Worm (Caenorhabditis elegans) whole organism, L4/young adult: ENCODE results near the gene ift-43.

ENCODE experiments used
- W03F9.2 ChIP-seq: fragments of 150-350 bp; optimal IDR thresholded peaks from 2 replicates; lab custom pipeline; 2014; ENCODE audit warnings: missing biosample characterization, missing genetic modification characterization
- dao-5 ChIP-seq: sonication (generic microtip); optimal IDR thresholded peaks from 2 replicates; lab custom pipeline; 2016; ENCODE audit warnings: missing genotype, missing genetic modification characterization, moderate library complexity, missing compliant biosample characterization
- him-1 ChIP-seq: sonication (generic microtip); optimal IDR thresholded peaks from 2 replicates; lab custom pipeline; 2016; ENCODE audit warnings: missing genotype, missing genetic modification reagents, missing genetic modification characterization, missing compliant biosample characterization

Gene ift-43

DNA sequence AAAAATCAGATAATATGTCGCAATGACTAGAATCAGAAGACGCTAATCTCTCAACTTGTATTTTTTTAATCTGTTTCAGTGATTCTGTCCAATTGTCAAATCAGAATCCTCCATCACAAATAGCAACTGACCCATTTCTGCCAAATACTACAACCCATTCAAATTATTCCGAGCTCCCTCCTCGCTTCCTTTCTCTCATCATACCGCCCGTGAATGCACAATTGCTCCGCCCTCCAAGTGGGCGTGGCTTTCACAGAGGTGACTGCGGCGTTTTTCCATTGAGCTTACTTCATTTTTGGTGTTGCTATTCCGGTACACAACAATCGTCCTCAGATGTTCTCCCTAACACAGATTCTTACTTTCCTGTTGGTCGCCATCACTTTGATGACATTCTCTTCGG, 20.1 kb upstream of the ift-43 start, which contains the start of gene flp-27:
Gene flp-27, plus strand, starts transcription at position 301 of the 400 bp plus-strand sequence.
- TF ChIP-seq W03F9.2 (tag; lab: Kevin White, UChicago) = no peak
- TF ChIP-seq him-1 = no peak
- TF ChIP-seq dao-5 (tag; lab: Kevin White, UChicago) = no peak

DNA sequence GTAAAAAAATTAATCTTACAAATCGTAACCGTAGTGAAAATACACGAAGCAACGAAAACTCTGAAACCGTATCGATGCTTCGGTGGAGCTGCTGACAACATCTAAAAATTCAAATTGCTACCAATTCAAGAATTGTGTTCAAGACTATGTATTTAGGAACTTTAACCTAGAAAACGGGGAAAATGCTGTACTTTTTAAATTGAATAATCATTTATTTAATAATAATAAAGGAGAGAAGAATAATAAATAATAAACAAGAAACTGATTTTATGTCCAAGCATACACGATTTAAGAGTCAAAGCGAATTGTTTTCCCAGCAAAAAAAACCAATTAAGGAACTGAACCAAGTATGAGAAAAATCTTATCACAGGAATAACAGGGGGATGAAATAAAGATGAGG, 9.0 kb upstream of the ift-43 start, which contains the start of gene C25H3.17:
Gene C25H3.17, minus strand, starts transcription at position 101 of the 400 bp plus-strand sequence.
- TF ChIP-seq W03F9.2 (tag; lab: Kevin White, UChicago) (no peak), him-1 (no peak), dao-5 (tag; lab: Kevin White, UChicago) (no peak)

DNA sequence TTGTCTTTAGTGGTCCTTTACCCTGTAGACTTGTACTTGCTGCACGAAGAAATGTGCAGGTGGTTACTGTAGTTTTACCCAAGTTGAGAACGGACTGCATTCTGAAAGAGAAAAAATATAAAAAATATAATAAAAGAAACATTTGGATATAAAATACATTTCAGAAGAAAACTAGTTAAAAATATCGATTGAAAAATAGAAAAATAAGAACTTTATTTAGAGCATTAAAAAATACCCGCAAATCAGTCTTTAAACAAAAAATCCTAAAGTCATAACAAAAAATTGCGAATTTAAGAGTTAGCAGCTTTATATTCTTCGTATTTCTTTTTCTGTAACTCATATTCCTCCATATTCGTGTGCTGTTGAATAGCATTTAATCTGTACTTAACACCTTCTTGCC, 8.2 kb upstream of the ift-43 start, which contains the start of gene C25H3.7:
Gene C25H3.7, minus strand, starts transcription at position 101 of the 400 bp plus-strand sequence.
- TF ChIP-seq W03F9.2 (tag; lab: Kevin White, UChicago) = no peak
- no peak for TF ChIP-seq dao-5 (tag; lab: Kevin White, UChicago)
- no peak for TF ChIP-seq him-1

DNA sequence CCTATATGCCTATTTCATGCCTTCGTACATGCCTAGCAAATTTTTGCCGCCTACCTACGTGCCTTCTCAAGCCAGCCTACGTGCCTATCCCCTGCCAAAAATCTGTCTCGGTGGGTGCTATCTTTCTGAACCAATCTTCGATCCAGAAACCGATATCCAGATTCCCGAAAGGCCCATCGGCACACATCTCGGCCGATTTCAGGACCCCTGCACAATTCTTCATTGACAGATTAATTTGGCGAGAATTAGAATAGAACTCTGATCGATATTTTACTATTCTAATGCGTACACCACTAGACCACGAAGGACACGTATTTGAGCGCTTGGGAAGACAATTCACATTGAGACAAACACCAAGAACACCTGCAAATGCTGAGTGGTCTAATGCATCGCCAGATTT, 7.0 kb upstream of the ift-43 start:
- TF ChIP-seq him-1 (no peak), dao-5 (tag; lab: Kevin White, UChicago) (no peak), W03F9.2 (tag; lab: Kevin White, UChicago) (no peak)

DNA sequence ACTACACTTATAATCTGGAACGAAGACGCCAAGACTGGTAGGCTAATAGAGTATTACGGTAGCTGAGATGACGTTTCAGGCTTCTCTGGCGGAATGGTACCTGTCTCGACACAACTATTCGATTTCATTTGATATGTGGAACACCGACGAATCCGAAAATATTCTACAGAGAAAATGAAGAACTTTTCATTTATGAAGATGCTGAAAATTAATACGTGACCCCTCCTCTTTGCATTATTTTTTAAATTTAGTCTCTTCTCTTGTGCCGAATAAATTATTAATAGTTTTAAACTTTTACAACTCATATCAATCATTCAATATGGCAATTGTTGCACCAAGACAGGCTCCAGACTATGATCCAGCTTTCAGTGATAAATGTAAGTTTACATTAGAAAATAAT, 5.4 kb upstream of the ift-43 start, which contains the start of gene C25H3.16:
Gene C25H3.16, plus strand, starts transcription at position 301 of the 400 bp plus-strand sequence.
- TF ChIP-seq dao-5 (tag; lab: Kevin White, UChicago) (no peak), W03F9.2 (tag; lab: Kevin White, UChicago) (no peak), him-1 (no peak)

DNA sequence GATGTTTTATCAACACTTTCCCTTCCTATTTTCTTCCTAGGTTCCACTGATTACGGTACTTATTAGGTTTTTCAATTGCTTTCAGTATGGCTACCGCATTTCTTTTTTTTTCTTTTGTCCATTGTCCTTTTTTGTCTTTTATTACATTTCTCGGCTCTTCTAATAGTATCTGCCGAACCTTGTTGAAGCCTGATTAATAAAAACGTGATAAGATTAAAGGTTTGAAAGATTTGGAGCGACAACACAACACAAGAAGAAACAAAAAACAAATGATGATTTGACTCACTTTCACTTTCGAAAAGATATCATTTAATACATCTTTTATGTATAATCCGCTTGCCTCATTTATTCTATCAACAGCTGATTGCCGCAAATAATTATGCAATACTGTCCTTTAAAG, 4.4 kb upstream of the ift-43 start, which contains the start of gene C25H3.15:
Gene C25H3.15, plus strand, starts transcription at position 301 of the 400 bp plus-strand sequence.
- TF ChIP-seq him-1 (no peak), dao-5 (tag; lab: Kevin White, UChicago) (no peak), W03F9.2 (tag; lab: Kevin White, UChicago) (no peak)

DNA sequence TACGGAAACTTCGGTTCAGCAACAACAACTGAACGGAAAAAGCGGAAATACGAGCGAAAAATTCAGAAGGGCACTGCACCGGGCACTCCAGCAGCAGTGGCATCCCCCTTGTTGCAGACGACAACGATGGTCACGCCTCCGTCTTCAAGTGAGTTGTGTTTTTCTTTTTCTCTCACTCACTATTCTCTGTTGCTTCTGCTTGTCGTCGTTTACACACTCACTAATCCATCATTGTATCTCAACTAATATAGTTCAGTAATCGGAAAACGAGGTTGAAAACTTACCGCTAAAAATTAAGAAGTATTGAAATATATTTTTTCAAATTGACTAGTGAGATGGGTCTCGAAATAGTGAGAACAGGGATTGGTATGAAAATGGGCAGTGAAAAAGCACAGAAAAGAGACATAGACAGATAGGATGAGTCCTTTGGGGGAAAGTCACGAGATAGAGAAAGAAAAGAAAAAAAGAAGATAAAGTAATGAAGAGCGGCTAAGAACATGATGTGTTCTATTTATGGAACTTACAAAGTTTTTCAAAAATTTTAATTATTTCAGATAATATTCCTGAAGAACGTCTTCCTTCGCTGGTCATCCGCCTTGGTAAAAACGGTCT, 2.7 kb upstream of the ift-43 start:
- TF ChIP-seq W03F9.2 (tag; lab: Kevin White, UChicago) = no peak
- no peak for TF ChIP-seq dao-5 (tag; lab: Kevin White, UChicago)
- TF ChIP-seq him-1 = no peak

DNA sequence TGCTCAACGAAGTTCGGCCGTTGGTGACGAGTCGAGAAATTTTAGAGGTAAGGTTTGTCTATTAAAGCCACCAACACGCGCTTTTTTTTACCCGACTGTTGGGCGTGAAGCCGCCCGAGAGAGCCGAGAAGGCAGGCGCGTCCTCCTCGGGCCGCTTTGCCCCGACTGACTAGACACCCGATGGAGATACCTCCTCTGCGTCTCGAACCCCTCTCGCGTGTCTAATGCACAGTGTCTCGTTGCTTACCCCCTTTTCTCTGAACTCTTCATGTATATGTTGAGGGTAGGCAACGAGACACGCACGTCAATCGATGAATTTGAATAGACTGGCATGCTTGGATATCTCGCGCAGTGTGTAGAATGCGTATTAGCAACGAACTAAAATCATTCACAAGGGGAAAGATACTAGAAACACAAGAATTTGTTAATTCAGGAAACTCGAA, 1.2 kb upstream of the ift-43 start:
- TF ChIP-seq W03F9.2 (tag; lab: Kevin White, UChicago) = no peak
- TF ChIP-seq dao-5 (tag; lab: Kevin White, UChicago) = peak; percentile 69
- peak; percentile 84 for TF ChIP-seq him-1

DNA sequence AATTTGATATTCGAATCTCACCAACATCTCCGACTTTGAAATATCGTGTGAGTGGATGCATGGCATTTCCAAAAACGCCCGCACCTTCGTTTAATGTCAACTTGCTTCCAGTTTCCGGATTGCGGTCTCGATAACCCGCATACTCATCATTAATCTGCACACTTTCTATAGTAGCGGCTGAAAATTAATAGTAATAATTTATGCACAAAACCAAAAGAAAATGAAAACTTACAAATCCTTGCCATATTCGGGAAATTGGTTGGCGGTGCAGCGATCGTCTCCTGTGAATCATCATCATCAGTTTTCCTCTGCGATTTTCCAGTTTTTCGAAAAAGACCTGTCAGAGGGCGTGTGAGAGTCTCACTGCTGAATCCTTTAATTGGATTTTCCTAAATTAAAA, 431 bp downstream of the ift-43 start:
- no peak for TF ChIP-seq dao-5 (tag; lab: Kevin White, UChicago)
- no peak for TF ChIP-seq him-1
- TF ChIP-seq W03F9.2 (tag; lab: Kevin White, UChicago) = no peak

DNA sequence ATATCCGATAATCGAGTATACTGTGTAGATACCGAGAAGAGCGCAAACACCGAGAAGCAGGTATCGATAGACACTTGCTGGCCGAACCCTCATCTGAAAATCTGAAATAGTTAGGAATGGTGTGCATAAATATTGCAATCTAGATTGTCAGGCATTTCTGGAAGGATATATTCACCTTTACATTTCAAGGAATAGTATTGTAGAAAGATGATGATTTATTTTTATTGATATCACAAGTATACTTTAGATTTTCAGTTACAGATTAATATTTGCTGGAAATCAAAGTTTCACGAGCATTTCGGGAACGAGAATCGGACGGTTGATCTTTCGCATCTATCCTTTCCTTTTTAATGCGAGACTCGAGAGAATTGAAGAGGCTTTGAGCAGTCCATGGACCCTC, 911 bp downstream of the ift-43 start, which contains the start of gene fut-3:
Gene fut-3, minus strand, starts transcription at position 101 of the 400 bp plus-strand sequence.
- TF ChIP-seq him-1 (no peak), dao-5 (tag; lab: Kevin White, UChicago) (no peak), W03F9.2 (tag; lab: Kevin White, UChicago) (no peak)

DNA sequence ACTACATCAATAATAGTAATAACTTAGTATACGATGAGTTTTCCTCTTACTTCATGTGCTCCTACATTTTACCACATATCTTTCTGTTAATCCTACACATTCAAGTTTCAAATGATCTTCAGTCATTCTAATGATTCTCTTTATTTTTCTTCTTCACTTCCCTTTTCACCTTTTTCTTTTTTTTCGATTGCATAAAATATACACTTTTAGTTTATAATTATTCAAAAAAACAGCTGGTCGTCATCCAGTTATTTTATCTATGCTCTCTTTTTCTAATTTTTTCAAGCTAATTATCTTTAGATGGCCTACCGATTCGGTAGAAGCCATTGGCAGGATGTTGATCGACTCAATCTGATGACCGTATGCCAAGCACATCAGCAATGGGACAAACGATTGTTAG, 6.4 kb downstream of the ift-43 start, which contains the start of gene F59E12.1:
Gene F59E12.1, plus strand, starts transcription at position 301 of the 400 bp plus-strand sequence.
- TF ChIP-seq him-1 (no peak), W03F9.2 (tag; lab: Kevin White, UChicago) (no peak), dao-5 (tag; lab: Kevin White, UChicago) (no peak)

DNA sequence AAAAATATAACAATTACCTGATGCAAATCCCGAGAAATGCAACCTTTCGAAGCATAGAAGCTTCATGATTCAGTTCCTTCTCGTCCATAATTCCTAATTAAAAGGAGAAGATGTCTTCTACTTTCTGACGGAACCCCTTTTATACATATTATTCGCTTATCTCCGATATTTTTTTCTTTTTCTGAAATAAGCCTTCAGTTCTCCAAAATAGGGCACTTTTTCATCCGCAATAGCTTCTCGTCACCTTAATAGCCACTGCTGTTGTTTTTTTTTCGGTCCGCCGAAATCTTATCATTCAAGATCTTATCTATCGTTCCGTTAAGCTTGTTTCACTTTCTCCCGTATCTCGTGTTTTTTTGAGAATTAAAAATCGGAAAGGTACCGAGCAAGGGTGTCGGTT, 8.3 kb downstream of the ift-43 start, which contains the start of gene bli-2:
Gene bli-2, minus strand, starts transcription at position 101 of the 400 bp plus-strand sequence.
- TF ChIP-seq W03F9.2 (tag; lab: Kevin White, UChicago) (no peak), him-1 (no peak), dao-5 (tag; lab: Kevin White, UChicago) (no peak)

DNA sequence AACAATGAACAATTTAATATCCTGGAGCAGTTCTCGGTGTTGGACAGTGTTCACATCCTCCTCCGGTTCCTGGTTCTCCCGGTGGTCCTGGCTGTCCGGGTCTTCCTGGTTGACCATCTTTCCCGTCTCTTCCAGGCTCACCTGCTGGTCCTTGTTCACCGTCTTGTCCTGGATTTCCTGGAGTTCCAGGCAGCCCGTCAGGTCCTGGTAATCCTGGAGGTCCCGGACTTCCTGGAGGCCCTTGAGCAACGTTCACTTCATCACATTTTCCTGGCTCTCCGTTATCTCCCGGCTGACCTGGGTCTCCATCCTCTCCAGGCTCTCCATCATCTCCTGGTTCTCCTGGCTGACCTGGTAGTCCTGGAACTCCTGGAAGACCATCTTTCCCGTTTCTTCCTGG, 9.2 kb downstream of the ift-43 start:
- TF ChIP-seq him-1 = no peak
- no peak for TF ChIP-seq dao-5 (tag; lab: Kevin White, UChicago)
- no peak for TF ChIP-seq W03F9.2 (tag; lab: Kevin White, UChicago)

DNA sequence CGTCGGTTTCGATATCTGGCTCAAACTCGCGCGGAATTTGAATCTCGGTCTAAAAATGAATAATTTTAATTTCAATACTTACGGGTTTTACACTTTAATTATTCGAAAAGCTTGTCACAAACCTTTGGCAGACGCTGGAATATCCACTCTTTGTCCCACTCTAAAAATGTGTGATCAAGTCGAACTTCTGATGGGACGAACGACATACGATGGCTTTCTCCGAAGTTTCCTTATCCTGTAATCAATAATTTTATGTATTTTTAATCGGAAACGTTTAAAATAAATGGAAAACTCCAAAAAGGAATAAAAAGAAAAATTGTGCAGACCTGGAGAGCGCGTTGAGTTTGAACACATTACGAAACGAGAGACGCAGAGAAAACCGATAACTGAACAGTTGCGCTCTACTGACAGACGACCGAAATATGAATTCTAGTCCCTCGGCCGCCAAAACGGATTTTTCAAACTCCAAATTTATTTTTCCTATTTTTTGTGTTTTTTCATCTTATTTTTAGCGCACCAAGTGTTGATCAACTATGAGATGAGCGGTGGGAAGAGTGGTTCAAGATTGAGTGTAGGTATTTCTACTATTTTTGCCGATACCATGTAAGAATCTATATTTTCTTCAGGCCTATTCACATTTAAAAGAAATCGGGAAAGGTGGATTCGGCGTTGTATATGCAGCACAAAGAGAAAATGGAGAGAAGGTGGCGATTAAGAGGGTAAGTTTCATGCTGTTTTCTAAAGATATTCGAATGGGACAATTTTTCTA, 11.2 kb downstream of the ift-43 start, which contains the start of the genes sam-4, F59E12.17 and zyg-1:
Gene sam-4, minus strand, starts transcription at position 51 of the 769 bp plus-strand sequence.
Gene F59E12.17, minus strand, starts transcription at position 235 of the 769 bp plus-strand sequence.
Gene zyg-1, plus strand, starts transcription at position 513 of the 769 bp plus-strand sequence.
- TF ChIP-seq him-1 (no peak), dao-5 (tag; lab: Kevin White, UChicago) (no peak), W03F9.2 (tag; lab: Kevin White, UChicago) (peak; percentile 74)
